Worm (Caenorhabditis elegans) whole organism, L2 larva: ENCODE results near the gene H23N18.6.
A peak's percentile ranks its signal among the peaks of the same experiment; 100 is the strongest.
"Not testable (repeated sequence)": the region's sequence is repeated elsewhere in the genome, so short reads cannot be mapped to it uniquely, and the experiment has no call there.

Experiments used
- F13H6.1 ChIP-seq: sonication (generic microtip); optimal IDR thresholded peaks from 2 replicates; lab custom pipeline; 2016; ENCODE audit warnings: missing genetic modification characterization, missing compliant biosample characterization
- alr-1 ChIP-seq: fragments of 150-350 bp; optimal IDR thresholded peaks from 2 replicates; lab custom pipeline; 2014; ENCODE audit warnings: missing biosample characterization, missing genetic modification characterization
- ama-1 ChIP-seq: fragments of 150-350 bp; optimal IDR thresholded peaks from 2 replicates; lab custom pipeline; 2018; ENCODE audit warnings: inconsistent platforms
- blmp-1 ChIP-seq: sonication (generic microtip); optimal IDR thresholded peaks from 2 replicates; lab custom pipeline; 2017; ENCODE audit warnings: missing genetic modification characterization, mild to moderate bottlenecking, missing compliant biosample characterization, antibody characterized with exemption, moderate library complexity; ENCODE audit not compliant: insufficient read depth
- ceh-16 ChIP-seq: fragments of 150-350 bp; optimal IDR thresholded peaks from 2 replicates; lab custom pipeline; 2014; ENCODE audit warnings: missing biosample characterization, missing genetic modification characterization
- crh-2 ChIP-seq: sonication (generic microtip); optimal IDR thresholded peaks from 2 replicates; lab custom pipeline; 2017; ENCODE audit warnings: missing biosample characterization, missing genetic modification characterization
- egl-27 ChIP-seq: sonication (generic microtip); optimal IDR thresholded peaks from 3 replicates; lab custom pipeline; 2017; ENCODE audit warnings: missing biosample characterization, missing genetic modification reagents, missing genetic modification characterization
- elt-1 ChIP-seq: fragments of 150-350 bp; optimal IDR thresholded peaks from 2 replicates; lab custom pipeline; 2014; ENCODE audit warnings: missing biosample characterization, missing genetic modification characterization
- elt-3 ChIP-seq: sonication (generic microtip); optimal IDR thresholded peaks from 2 replicates; lab custom pipeline; 2017; ENCODE audit warnings: missing biosample characterization, missing genetic modification characterization
- lin-11 ChIP-seq: fragments of 150-350 bp; sonication (generic microtip); optimal IDR thresholded peaks from 2 replicates; lab custom pipeline; 2014; ENCODE audit warnings: missing biosample characterization, missing genetic modification characterization, inconsistent platforms, mixed read lengths
- lin-39 ChIP-seq: fragments of 150-350 bp; optimal IDR thresholded peaks from 2 replicates; lab custom pipeline; 2014; ENCODE audit warnings: missing biosample characterization, missing genetic modification reagents, missing genetic modification characterization
- mab-5 ChIP-seq: fragments of 150-350 bp; optimal IDR thresholded peaks from 2 replicates; lab custom pipeline; 2014; ENCODE audit warnings: missing biosample characterization, missing genetic modification characterization
- mdl-1 ChIP-seq, 2 experiments: fragments of 150-350 bp in 1 of 2; sonication (generic microtip) in 1 of 2; optimal IDR thresholded peaks; 2 replicates each; lab custom pipeline; 2017; ENCODE audit warnings: missing biosample characterization in 2 of 2, missing genetic modification characterization in 2 of 2
- nhr-11 ChIP-seq: fragments of 150-350 bp; optimal IDR thresholded peaks from 2 replicates; lab custom pipeline; 2014; ENCODE audit warnings: missing biosample characterization, missing genetic modification characterization
- nhr-129 ChIP-seq: fragments of 150-350 bp; optimal IDR thresholded peaks from 2 replicates; lab custom pipeline; 2014; ENCODE audit warnings: missing biosample characterization, missing genetic modification characterization
- nhr-21 ChIP-seq: fragments of 150-350 bp; optimal IDR thresholded peaks from 2 replicates; lab custom pipeline; 2014; ENCODE audit warnings: missing biosample characterization, missing genetic modification characterization
- nhr-23 ChIP-seq: fragments of 150-350 bp; optimal IDR thresholded peaks from 2 replicates; lab custom pipeline; 2014; ENCODE audit warnings: missing biosample characterization, missing genetic modification reagents, missing genetic modification characterization
- nhr-25 ChIP-seq: fragments of 150-350 bp; sonication (generic microtip); optimal IDR thresholded peaks from 3 replicates; lab custom pipeline; 2014; ENCODE audit warnings: missing biosample characterization, missing genetic modification characterization
- nhr-6 ChIP-seq: fragments of 150-350 bp; optimal IDR thresholded peaks from 2 replicates; lab custom pipeline; 2014; ENCODE audit warnings: missing biosample characterization, missing genetic modification characterization
- nhr-77 ChIP-seq: fragments of 150-350 bp; optimal IDR thresholded peaks from 2 replicates; lab custom pipeline; 2014; ENCODE audit warnings: missing biosample characterization, missing genetic modification characterization
- sem-4 ChIP-seq: fragments of 150-350 bp; optimal IDR thresholded peaks from 2 replicates; lab custom pipeline; 2014; ENCODE audit warnings: missing biosample characterization, missing genetic modification reagents, missing genetic modification characterization
- skn-1 ChIP-seq: sonication (generic microtip); optimal IDR thresholded peaks from 2 replicates; lab custom pipeline; 2017; ENCODE audit warnings: missing biosample characterization, missing genetic modification characterization
- sma-3 ChIP-seq: sonication (generic microtip); optimal IDR thresholded peaks from 2 replicates; lab custom pipeline; 2016; ENCODE audit warnings: missing genetic modification reagents, missing genetic modification characterization, missing compliant biosample characterization
- sma-9 ChIP-seq, 2 experiments: fragments of 150-350 bp in 1 of 2; sonication (generic microtip) in 1 of 2; optimal IDR thresholded peaks; 2 replicates each; lab custom pipeline; 2014 to 2016; ENCODE audit warnings: missing genetic modification characterization in 2 of 2, mild to moderate bottlenecking in 1 of 2, missing biosample characterization in 1 of 2, missing compliant biosample characterization in 1 of 2, missing genetic modification reagents in 1 of 2, moderate library complexity in 1 of 2
- snpc-4 ChIP-seq: fragments of 150-350 bp; optimal IDR thresholded peaks from 2 replicates; lab custom pipeline; 2014; ENCODE audit warnings: missing biosample characterization, missing genetic modification characterization
- unc-39 ChIP-seq: fragments of 150-350 bp; optimal IDR thresholded peaks from 2 replicates; lab custom pipeline; 2014; ENCODE audit warnings: missing biosample characterization, missing genetic modification characterization
- zag-1 ChIP-seq: fragments of 150-350 bp; optimal IDR thresholded peaks from 2 replicates; lab custom pipeline; 2014; ENCODE audit warnings: missing biosample characterization, missing genetic modification characterization
- ztf-11 ChIP-seq: sonication (generic microtip); optimal IDR thresholded peaks from 2 replicates; lab custom pipeline; 2017; ENCODE audit warnings: missing biosample characterization, missing genetic modification characterization
- ztf-4 ChIP-seq: fragments of 150-350 bp; optimal IDR thresholded peaks from 2 replicates; lab custom pipeline; 2014; ENCODE audit warnings: missing biosample characterization, missing genetic modification characterization

H23N18.6 gene

ce11 chrV:4901074-4901473, 13.8 kb downstream of the H23N18.6 start, which contains the start of gene ugt-67:
Gene ugt-67 (plus strand): TSS chrV:4901374.
- TF ChIP-seq unc-39 (tag; lab: Kevin White, UChicago) (no peak), nhr-25 (tag; lab: Kevin White, UChicago) (no peak), elt-1 (tag; lab: Kevin White, UChicago) (no peak), ztf-11 (tag; lab: Kevin White, UChicago) (no peak), egl-27 (no peak), nhr-129 (tag; lab: Kevin White, UChicago) (no peak), blmp-1 (tag; lab: Kevin White, UChicago) (no peak), ztf-4 (no peak), zag-1 (tag; lab: Kevin White, UChicago) (no peak), snpc-4 (tag; lab: Kevin White, UChicago) (no peak)

- not testable (repeated sequence) for TF ChIP-seq F13H6.1 (tag; lab: Kevin White, UChicago); ztf-11 (tag; lab: Kevin White, UChicago); mdl-1 (tag; optimal IDR thresholded peaks at IDR 0.05; lab: Kevin White, UChicago)
Observed at ce11 chrV:4900020-4900419, 14.9 kb downstream of the H23N18.6 start, which contains the start of gene ugt-10. Gene ugt-10 (minus strand): TSS chrV:4900120.

ce11 chrV:4895744-4896143, 19.1 kb downstream of the H23N18.6 start, which contains the start of gene ugt-9:
Gene ugt-9 (plus strand): TSS chrV:4896048.
- peak; percentile 64 for TF ChIP-seq nhr-25 (tag; lab: Kevin White, UChicago)
- TF ChIP-seq sma-9 (GFP tag; optimal IDR thresholded peaks at IDR 0.05; lab: Kevin White, UChicago) = peak; percentile 84
- TF ChIP-seq sma-9 (tag; optimal IDR thresholded peaks at IDR 0.05; lab: Kevin White, UChicago) = no peak
- no peak for TF ChIP-seq nhr-23 (tag; lab: Kevin White, UChicago)
- TF ChIP-seq sma-3 (GFP tag; lab: Kevin White, UChicago) = peak; percentile 51
- no peak for TF ChIP-seq lin-11 (tag; lab: Kevin White, UChicago)

ce11 chrV:4894971-4895370, 19.9 kb downstream of the H23N18.6 start, which contains the start of gene ugt-11:
Gene ugt-11 (minus strand): TSS chrV:4895071.
- TF ChIP-seq mab-5 = no peak
- TF ChIP-seq egl-27 = no peak
- TF ChIP-seq nhr-11 (tag; lab: Kevin White, UChicago) = no peak
- no peak for TF ChIP-seq lin-39
- TF ChIP-seq nhr-23 (tag; lab: Kevin White, UChicago) = no peak
- TF ChIP-seq ztf-4 = no peak
- TF ChIP-seq alr-1 (tag; lab: Kevin White, UChicago) = no peak
- no peak for TF ChIP-seq sem-4 (tag; lab: Kevin White, UChicago)
- TF ChIP-seq zag-1 (tag; lab: Kevin White, UChicago) = no peak
- TF ChIP-seq sma-9 (GFP tag; optimal IDR thresholded peaks at IDR 0.05; lab: Kevin White, UChicago) = no peak
- TF ChIP-seq sma-9 (tag; optimal IDR thresholded peaks at IDR 0.05; lab: Kevin White, UChicago) = no peak
- TF ChIP-seq elt-3 = no peak
- TF ChIP-seq snpc-4 (tag; lab: Kevin White, UChicago) = no peak
- no peak for TF ChIP-seq nhr-25 (tag; lab: Kevin White, UChicago)
- TF ChIP-seq nhr-21 (tag; lab: Kevin White, UChicago) = no peak
- TF ChIP-seq ztf-11 (tag; lab: Kevin White, UChicago) = no peak
- no peak for TF ChIP-seq elt-1 (tag; lab: Kevin White, UChicago)
- TF ChIP-seq ama-1 (lab: Kevin White, UChicago) = no peak
- no peak for TF ChIP-seq crh-2 (tag; lab: Kevin White, UChicago)
- TF ChIP-seq skn-1 (tag; lab: Kevin White, UChicago) = no peak
- no peak for TF ChIP-seq nhr-77 (tag; lab: Kevin White, UChicago)

- TF ChIP-seq F13H6.1 (tag; lab: Kevin White, UChicago) (no peak), nhr-11 (tag; lab: Kevin White, UChicago) (no peak), sma-3 (GFP tag; lab: Kevin White, UChicago) (no peak), ama-1 (lab: Kevin White, UChicago) (no peak), egl-27 (no peak), ztf-11 (tag; lab: Kevin White, UChicago) (no peak), blmp-1 (tag; lab: Kevin White, UChicago) (no peak), skn-1 (tag; lab: Kevin White, UChicago) (no peak), lin-11 (tag; lab: Kevin White, UChicago) (no peak), nhr-129 (tag; lab: Kevin White, UChicago) (no peak), ceh-16 (tag; lab: Kevin White, UChicago) (no peak), unc-39 (tag; lab: Kevin White, UChicago) (no peak), nhr-6 (no peak)
Observed at ce11 chrV:4891305-4891704, 23.6 kb downstream of the H23N18.6 start.
